Worm (Caenorhabditis elegans): ENCODE data around the gene C48B4.10.

- TF ChIP-seq ceh-28 (tag; optimal IDR thresholded peaks at IDR 0.05) (no peak), nhr-237 (tag; optimal IDR thresholded peaks at IDR 0.05) (no peak)
Observed at ce11 chrIII:9564410-9564809, at the start of gene C48B4.10.

All from whole organism, L3 larva.